Worm (Caenorhabditis elegans): ENCODE data around the gene C12D8.21.

Gene C12D8.21

DNA sequence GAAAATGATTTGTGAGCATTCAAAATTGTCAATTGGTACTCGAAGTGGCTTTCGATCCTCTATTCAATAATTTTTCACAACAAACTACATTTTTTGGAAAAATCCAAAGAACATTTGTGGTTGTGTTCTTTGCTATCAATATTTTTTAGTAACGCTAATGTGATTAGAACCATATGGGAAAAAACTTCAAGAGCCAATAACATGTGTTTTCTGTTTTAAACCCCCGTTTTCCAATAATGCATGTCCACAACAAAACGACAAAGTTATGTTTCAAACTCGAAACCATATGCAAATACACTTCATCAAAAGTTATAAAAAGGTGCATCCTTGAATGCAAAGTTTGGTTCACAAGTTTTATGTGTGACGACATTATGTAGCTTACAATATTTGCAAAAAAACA lies 44.9 kb upstream of the C12D8.21 start:
- TF ChIP-seq B0019.2 (GFP tag; conservative IDR thresholded peaks at IDR 0.05) (no peak), Y79H2A.3 (GFP tag; conservative IDR thresholded peaks at IDR 0.05) (no peak), D2030.7 (GFP tag; IDR thresholded peaks at IDR 0.05) (no peak), ztf-22 (GFP tag; optimal IDR thresholded peaks at IDR 0.05) (no peak), F49E8.2 (tag; optimal IDR thresholded peaks at IDR 0.05; ENCODE audit: insufficient read depth) (no peak), pbrm-1 (GFP tag; IDR thresholded peaks at IDR 0.05) (no peak), F22D6.2 (tag; optimal IDR thresholded peaks at IDR 0.05) (no peak), F23B12.7 (tag; optimal IDR thresholded peaks at IDR 0.05; ENCODE audit: insufficient read depth) (no peak), rec-8 (tag; optimal IDR thresholded peaks at IDR 0.05) (no peak), somi-1 (GFP tag; optimal IDR thresholded peaks at IDR 0.05) (no peak)

DNA sequence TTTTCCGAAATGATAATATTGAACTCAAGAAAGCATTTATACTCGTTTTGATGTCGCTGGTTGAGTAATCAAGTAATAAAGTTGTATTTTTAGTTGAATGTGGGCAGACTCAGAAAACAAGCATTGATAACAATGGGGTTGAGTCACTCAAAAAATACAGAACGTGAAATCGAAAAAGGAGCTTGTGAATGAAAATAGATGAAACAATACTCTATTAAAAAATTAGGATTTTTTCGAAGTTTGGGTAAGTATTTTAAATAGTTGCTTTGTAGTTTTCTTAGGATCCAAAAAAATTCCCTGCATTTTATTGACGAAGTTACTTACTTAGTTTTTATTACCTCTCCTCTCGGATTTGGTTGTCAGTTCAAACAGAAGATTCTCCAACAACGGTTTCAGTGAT lies 42.5 kb upstream of the C12D8.21 start, which contains the start of gene lys-3:
Gene lys-3 (minus strand): TSS at position 101 of the 400 bp plus-strand sequence.
- no peak for TF ChIP-seq snpc-1.1 (tag; optimal IDR thresholded peaks at IDR 0.05; ENCODE audit: insufficient read depth)
- no peak for TF ChIP-seq ceh-58 (GFP tag; IDR thresholded peaks at IDR 0.05)
- TF ChIP-seq ceh-91 (GFP tag; IDR thresholded peaks at IDR 0.05) = no peak

DNA sequence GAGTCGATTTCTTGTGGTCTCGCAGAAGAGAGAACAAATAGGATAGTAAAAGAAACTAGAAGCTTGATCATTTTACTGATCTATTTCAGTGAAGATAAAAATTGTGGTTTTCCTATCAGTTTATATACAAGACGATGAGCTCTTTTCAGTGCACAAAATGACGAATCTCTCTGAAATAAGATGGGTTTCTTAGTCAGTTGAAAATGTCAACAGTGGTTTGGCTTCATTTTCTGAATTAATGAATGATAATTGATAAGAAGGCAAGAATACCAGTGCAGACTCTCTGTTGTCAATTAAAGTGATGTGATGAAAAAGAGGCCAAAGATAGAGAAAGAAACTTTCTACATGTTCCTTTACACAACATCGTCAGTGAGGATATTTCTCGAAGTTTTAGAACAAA lies 40.4 kb upstream of the C12D8.21 start, which contains the start of gene lys-2:
Gene lys-2 (minus strand): TSS at position 101 of the 400 bp plus-strand sequence.
- TF ChIP-seq lsy-27 (tag; optimal IDR thresholded peaks at IDR 0.05; ENCODE audit: borderline replicate concordance, insufficient read depth) (no peak), lin-35 (GFP tag; optimal IDR thresholded peaks at IDR 0.05) (no peak), nhr-80 (tag; optimal IDR thresholded peaks at IDR 0.05) (peak; percentile 82), tbp1 (GFP tag; optimal IDR thresholded peaks at IDR 0.05) (no peak), unc-62 (GFP tag; optimal IDR thresholded peaks at IDR 0.05) (peak; percentile 12), chd-7 (tag; optimal IDR thresholded peaks at IDR 0.05) (no peak)

DNA sequence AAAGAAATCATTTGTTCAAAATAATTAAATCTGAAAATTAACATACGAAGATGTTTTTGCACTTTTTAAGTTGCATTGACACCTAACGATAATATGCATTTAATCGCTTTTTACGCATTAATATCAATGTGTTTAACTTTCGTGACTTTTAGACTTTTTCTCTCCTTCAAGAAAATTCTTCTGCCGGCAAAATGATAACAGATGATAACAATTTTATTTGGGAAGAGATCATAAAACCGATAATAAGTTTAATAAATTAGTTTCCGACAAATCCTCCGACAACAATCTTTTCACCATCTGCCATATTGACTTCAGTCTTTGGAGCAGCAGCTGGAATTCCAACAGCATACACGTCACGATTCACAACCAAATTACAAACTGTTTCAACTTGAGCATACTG lies 39.1 kb upstream of the C12D8.21 start:
- TF ChIP-seq nhr-80 (tag; optimal IDR thresholded peaks at IDR 0.05) (peak; percentile 43), cebp-1 (GFP tag; IDR thresholded peaks at IDR 0.05) (no peak), cebp-1 (tag; optimal IDR thresholded peaks at IDR 0.05) (no peak)

- TF ChIP-seq B0019.2 (GFP tag; conservative IDR thresholded peaks at IDR 0.05) (no peak), ztf-25 (GFP tag; IDR thresholded peaks at IDR 0.05) (no peak), ztf-18 (tag; optimal IDR thresholded peaks at IDR 0.05) (no peak), nhr-80 (tag; optimal IDR thresholded peaks at IDR 0.05) (peak; percentile 70), ZK185.1 (tag; optimal IDR thresholded peaks at IDR 0.05; ENCODE audit: poor library complexity, severe bottlenecking) (peak; percentile 13), zfh-2 (GFP tag; conservative IDR thresholded peaks at IDR 0.05) (no peak)
These were observed 36.6 kb upstream of the C12D8.21 start, which contains the start of gene lys-1 for ce11 chrV:10277579-10277978. lys-1 (plus strand) TSS chrV:10277904.

ce11 chrV:10276038-10276437 lies 35.0 kb upstream of the C12D8.21 start:
- no peak for TF ChIP-seq lir-1 (GFP tag; conservative IDR thresholded peaks at IDR 0.05)

DNA sequence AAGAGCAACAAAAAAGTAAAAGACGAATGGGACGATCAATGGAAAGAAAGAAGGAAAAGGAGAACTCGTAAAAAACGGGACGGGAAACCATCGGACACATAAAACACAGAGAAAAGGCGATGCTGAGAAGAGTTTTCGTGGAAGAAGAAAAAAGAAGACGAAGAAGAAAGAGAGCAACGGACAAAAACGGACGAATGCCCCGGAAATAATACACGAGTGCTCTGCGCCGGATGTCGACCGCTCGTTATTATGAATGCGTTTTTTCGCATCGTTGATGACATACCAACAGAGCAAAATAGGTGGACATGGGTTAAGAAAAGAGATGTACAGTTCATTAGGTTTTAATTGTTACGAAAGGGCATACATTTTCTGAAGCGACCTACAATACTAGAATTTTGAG lies 34.6 kb upstream of the C12D8.21 start, which contains the start of gene Y22F5A.11:
Gene Y22F5A.11 (minus strand): TSS at position 28 of the 400 bp plus-strand sequence.
- TF ChIP-seq ZK185.1 (tag; optimal IDR thresholded peaks at IDR 0.05; ENCODE audit: poor library complexity, severe bottlenecking) = no peak
- no peak for TF ChIP-seq snpc-4 (GFP tag; optimal IDR thresholded peaks at IDR 0.05)
- peak in 2 of 4 experiments; percentile 2 to 68 for TF ChIP-seq snpc-4 (tag; optimal IDR thresholded peaks at IDR 0.05)

All from whole organism, young adult.